Worm (Caenorhabditis elegans) whole organism, late embryonic: ENCODE measurements around the gene C14E2.4.

Experiments used
- K09A11.1 ChIP-seq: sonication (generic microtip); optimal IDR thresholded peaks from 2 replicates; lab custom pipeline; 2017; ENCODE audit warnings: antibody characterized with exemption, mild to moderate bottlenecking, missing genetic modification characterization, missing compliant biosample characterization; ENCODE audit not compliant: insufficient read depth
- ets-4 ChIP-seq: sonication (generic microtip); optimal IDR thresholded peaks from 2 replicates; lab custom pipeline; 2016; ENCODE audit warnings: missing genetic modification characterization, missing compliant biosample characterization
- pqm-1 ChIP-seq: sonication (generic microtip); optimal IDR thresholded peaks from 2 replicates; lab custom pipeline; 2016; ENCODE audit warnings: missing genetic modification characterization, missing compliant biosample characterization

- TF ChIP-seq pqm-1 (tag; lab: Kevin White, UChicago) (no peak), K09A11.1 (no peak), ets-4 (tag; lab: Kevin White, UChicago) (no peak)
These were observed 43.1 kb downstream of the C14E2.4 start, which contains the start of gene elc-2 for ce11 chrX:1777988-1778387.
